Fruit fly (Drosophila melanogaster) S2 (cell line): ENCODE data around the gene TfIIEbeta.

Experiments
- CG8478 ChIP-seq: fragments of >200 bp; optimal IDR thresholded peaks from 2 replicates; lab custom pipeline; 2018
- CTCF ChIP-seq, 2 experiments: fragments of >200 bp; optimal IDR thresholded peaks; 2 replicates each; lab custom pipeline; 2018

DNA sequence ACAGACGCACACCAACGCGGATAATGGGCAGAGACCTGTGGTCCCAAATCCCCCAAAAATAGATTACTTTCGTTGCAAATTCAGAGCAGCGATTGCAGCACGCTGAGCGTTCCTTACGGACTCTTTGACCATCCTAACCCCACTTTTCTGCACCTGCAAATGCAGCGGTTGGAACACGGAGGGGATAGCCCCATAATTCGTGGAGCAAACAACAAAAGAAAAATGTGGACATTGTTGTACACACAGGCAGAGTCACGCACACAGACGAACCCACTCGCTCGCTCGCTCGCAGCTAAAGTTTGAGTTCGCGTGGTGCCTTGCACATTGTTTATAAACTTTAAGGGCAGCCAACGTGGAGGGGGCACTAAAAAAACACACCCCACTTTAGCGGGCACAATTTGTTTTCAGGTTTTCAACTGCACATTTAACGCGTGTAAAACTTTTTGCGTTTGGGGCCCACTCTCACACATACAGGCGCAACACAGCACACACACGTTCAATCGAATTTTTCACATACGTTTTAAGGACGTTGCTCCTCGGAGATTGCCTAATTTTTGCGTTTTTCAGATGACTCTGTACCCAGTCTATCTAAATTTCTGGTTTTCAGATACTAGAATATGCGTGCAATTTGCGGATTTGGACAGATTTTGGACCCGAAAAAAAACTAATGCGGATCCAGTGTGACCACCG lies 33.1 kb upstream of the TfIIEbeta start:
- TF ChIP-seq CTCF (optimal IDR thresholded peaks at IDR 0.05; lab: Kevin White, UChicago) (no peak), CG8478 (no peak)
